Worm (Caenorhabditis elegans): ENCODE results near the gene srh-258.
A peak's percentile ranks its signal among the peaks of the same experiment; 100 is the strongest.

srh-258 gene

DNA sequence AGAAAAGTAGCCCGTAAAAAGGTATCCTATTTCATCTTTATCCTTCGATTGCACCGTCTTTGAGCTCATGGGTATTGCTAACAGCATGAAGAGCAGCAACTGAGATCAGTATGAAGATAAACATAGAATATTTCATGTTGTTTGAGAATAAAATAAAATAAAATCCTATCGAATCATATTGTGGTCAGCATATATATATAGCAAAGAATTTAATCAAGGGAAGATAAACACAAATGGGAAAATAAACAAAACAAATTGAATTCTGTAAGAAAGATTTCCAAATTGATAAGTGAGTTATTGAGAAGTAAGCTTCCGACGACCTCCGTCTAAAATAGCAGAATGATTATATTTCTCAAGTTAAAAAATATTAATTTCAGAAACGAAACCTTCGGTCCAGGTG lies 38.7 kb downstream of the srh-258 start, which contains the start of gene T26H5.10:
Gene T26H5.10, minus strand, starts transcription at position 101 of the 400 bp plus-strand sequence.
- TF ChIP-seq Y105C5A.15 (GFP tag; IDR thresholded peaks at IDR 0.05) (no peak), mxl-3 (GFP tag; optimal IDR thresholded peaks at IDR 0.05) (no peak), spr-3 (GFP tag; optimal IDR thresholded peaks at IDR 0.05) (no peak), mdl-1 (tag; optimal IDR thresholded peaks at IDR 0.05) (no peak), set-16 (GFP tag; IDR thresholded peaks at IDR 0.05) (no peak), daf-19 (GFP tag; conservative IDR thresholded peaks at IDR 0.05) (no peak), nhr-6 (tag; optimal IDR thresholded peaks at IDR 0.05) (no peak), dpl-1 (GFP tag; optimal IDR thresholded peaks at IDR 0.05) (no peak), gei-8 (GFP tag; optimal IDR thresholded peaks at IDR 0.05) (no peak), ztf-7 (tag; optimal IDR thresholded peaks at IDR 0.05) (no peak), unc-39 (tag; optimal IDR thresholded peaks at IDR 0.05) (no peak), fos-1 (tag; optimal IDR thresholded peaks at IDR 0.05) (no peak), D1046.2 (GFP tag; IDR thresholded peaks at IDR 0.05) (no peak), ZK337.2 (GFP tag; IDR thresholded peaks at IDR 0.05) (no peak), lin-1 (GFP tag; IDR thresholded peaks at IDR 0.05) (no peak), hlh-11 (tag; optimal IDR thresholded peaks at IDR 0.05) (no peak), lin-39 (tag; optimal IDR thresholded peaks at IDR 0.05) (no peak), snpc-1.2 (GFP tag; IDR thresholded peaks at IDR 0.05) (no peak), F37D6.2 (tag; optimal IDR thresholded peaks at IDR 0.05) (no peak)

DNA sequence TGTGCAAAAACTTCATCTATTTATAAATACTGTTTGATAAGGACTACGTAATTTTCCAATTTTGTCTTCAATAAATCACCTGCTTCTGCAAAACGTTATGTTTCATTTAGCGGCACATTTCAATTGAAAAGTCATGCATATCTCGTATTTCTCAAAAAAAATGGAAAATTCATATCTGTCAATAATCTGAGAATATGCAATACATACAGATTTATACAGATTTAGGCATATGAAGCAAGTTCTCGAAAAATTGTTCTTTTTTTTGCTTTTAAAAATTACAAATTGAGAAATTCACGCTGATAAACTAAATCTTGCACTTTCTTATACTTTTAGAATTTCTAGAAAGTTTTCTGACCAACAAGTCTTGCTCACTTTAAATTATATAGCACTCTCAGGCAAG lies 39.2 kb downstream of the srh-258 start, which contains the start of gene T26H5.11:
Gene T26H5.11, minus strand, starts transcription at position 101 of the 400 bp plus-strand sequence.
- TF ChIP-seq lin-1 (GFP tag; IDR thresholded peaks at IDR 0.05) = no peak
- TF ChIP-seq daf-8 (GFP tag; IDR thresholded peaks at IDR 0.05) = no peak
- no peak for TF ChIP-seq attf-4 (tag; optimal IDR thresholded peaks at IDR 0.05)
- no peak for TF ChIP-seq egl-27 (tag; optimal IDR thresholded peaks at IDR 0.05)

DNA sequence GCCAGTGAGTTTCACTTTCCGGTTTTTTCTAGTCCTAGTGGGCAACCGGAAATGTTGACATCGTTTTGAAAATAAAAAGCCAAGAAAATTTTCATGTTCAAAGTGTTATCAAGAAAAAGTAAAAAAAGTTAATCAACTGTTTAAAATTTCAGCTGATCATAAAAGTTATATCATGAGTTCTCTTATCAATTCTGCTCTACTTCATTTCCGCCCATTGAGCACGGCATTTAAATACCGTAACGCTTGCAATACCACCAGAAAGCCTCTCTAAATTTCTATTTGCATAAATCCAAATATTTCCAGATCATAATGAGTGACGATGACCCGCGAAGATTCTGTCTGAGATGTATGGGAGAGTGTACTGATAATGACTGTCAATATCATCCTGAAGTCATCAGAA lies 39.7 kb downstream of the srh-258 start, which contains the start of gene T26H5.9:
Gene T26H5.9, plus strand, starts transcription at position 302 of the 400 bp plus-strand sequence.
- peak; percentile 12 for TF ChIP-seq pqm-1 (tag; optimal IDR thresholded peaks at IDR 0.05)
- peak in 1 of 2 experiments; percentile 92 for TF ChIP-seq unc-62 (GFP tag; optimal IDR thresholded peaks at IDR 0.05 in 1 of 2)
- no peak for TF ChIP-seq unc-62 (tag; optimal IDR thresholded peaks at IDR 0.05)
- TF ChIP-seq daf-16 (GFP tag; optimal IDR thresholded peaks at IDR 0.05) = no peak
- peak; percentile 39 for TF ChIP-seq daf-16 (tag; optimal IDR thresholded peaks at IDR 0.05)
- no peak for TF ChIP-seq zfp-2 (tag; optimal IDR thresholded peaks at IDR 0.05)
- no peak for TF ChIP-seq madf-9 (GFP tag; conservative IDR thresholded peaks at IDR 0.05)
- TF ChIP-seq hif-1 (tag; optimal IDR thresholded peaks at IDR 0.05) = no peak
- no peak for TF ChIP-seq nhr-10 (tag; optimal IDR thresholded peaks at IDR 0.05)
- TF ChIP-seq T20F7.1 (GFP tag; optimal IDR thresholded peaks at IDR 0.05) = no peak
- TF ChIP-seq lir-3 (tag; optimal IDR thresholded peaks at IDR 0.05) = no peak
- peak; percentile 45 for TF ChIP-seq nhr-28 (tag; optimal IDR thresholded peaks at IDR 0.05)

DNA sequence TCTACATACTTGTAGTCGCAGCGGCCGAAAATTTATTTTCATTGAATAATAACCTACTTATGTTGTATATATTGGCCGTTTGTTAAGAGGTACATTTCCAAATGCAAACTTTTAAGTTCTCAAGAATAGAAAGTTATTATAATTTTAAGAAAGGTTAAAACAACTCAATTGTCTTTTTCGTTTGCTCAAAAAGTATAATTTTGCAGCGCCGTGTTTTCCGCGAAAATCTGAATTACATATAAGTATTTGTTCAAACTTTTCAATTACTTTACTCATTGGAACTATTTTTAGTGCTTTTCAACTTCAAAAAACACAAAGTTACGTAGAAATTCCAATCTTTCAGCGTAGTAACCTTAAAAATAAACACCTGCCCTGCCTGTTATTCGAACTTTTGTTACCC lies 40.5 kb downstream of the srh-258 start, which contains the start of gene srh-239:
Gene srh-239, plus strand, starts transcription at position 301 of the 400 bp plus-strand sequence.
- TF ChIP-seq dmd-8 (GFP tag; IDR thresholded peaks at IDR 0.05) (no peak), mep-1 (tag; optimal IDR thresholded peaks at IDR 0.05) (no peak)

DNA sequence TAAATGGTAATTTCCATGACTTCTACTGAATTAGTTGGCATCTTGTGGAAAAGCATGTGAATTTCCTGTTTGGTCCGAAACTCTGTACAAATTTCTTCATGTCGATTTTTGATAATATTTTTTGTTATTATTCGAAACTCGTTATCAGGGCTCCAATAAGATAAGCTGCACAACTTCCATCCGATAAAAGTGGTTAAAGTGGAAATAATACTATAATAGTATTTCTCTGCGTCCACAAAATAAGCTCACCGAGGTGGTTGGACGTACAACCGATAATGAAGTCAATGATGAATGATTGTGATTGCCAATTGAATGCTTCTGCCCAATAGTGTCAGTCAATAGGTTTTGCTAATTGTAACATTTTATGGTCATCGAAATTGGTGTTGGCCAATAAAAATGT lies 43.4 kb downstream of the srh-258 start, which contains the start of gene T26H5.4:
Gene T26H5.4, minus strand, starts transcription at position 294 of the 400 bp plus-strand sequence.
- no peak for TF ChIP-seq zfp-3 (GFP tag; conservative IDR thresholded peaks at IDR 0.05)
- peak; percentile 18 for TF ChIP-seq nhr-28 (tag; optimal IDR thresholded peaks at IDR 0.05)
- no peak for TF ChIP-seq egl-43 (GFP tag; IDR thresholded peaks at IDR 0.05)
- no peak for TF ChIP-seq duxl-1 (tag; optimal IDR thresholded peaks at IDR 0.05; ENCODE audit: poor library complexity)
- no peak for TF ChIP-seq daf-16 (GFP tag; optimal IDR thresholded peaks at IDR 0.05)
- peak; percentile 37 for TF ChIP-seq daf-16 (tag; optimal IDR thresholded peaks at IDR 0.05)
- peak; percentile 69; the same call in 1 of the 2 replicates for TF ChIP-seq php-3 (GFP tag; IDR thresholded peaks at IDR 0.05)
- peak; percentile 21 for TF ChIP-seq pqm-1 (tag; optimal IDR thresholded peaks at IDR 0.05)
- no peak for TF ChIP-seq ceh-32 (tag; optimal IDR thresholded peaks at IDR 0.05; ENCODE audit: poor library complexity)
- TF ChIP-seq ztf-11 (tag; optimal IDR thresholded peaks at IDR 0.05) = no peak
